Worm (Caenorhabditis elegans): ENCODE results near the gene cng-1.
A peak's percentile ranks its signal among the peaks of the same experiment; 100 is the strongest.

cng-1 gene

DNA sequence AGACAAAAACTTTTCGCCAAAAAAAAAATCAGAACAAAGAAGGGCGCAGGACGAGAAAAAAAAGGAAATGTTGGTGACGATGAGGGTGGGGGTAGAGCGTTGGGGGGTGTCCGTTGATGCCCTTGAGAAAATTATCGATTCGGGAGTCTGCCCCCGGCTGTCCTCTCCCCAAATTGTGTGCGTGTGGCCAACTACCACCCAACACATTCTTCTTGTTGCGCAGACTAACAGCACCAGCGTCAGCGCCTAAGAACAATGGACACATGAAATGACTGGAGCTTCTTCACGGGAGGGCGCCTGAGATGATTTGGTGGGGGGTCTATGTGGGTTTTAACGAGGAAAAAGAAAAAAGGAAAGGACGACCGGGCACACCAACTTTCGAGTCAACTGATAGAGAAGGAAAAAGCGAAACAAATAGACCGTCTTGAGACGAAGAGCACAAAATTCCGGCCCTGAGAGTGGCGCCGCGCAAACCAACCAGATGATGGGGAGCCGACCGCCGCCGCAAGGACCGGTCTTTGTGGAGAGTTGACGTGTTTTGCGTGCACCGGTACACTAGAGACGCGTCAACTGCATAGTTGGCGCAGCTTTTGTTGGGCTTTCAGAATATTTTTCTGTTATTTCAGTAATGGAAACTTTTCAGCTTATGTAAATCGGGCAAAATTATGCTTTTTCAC, 33.9 kb upstream of the cng-1 start, which contains the start of gene C25D7.9 (continued):
- TF ChIP-seq unc-30 (tag; optimal IDR thresholded peaks at IDR 0.05) (no peak), pax-3 (tag; optimal IDR thresholded peaks at IDR 0.05) (peak; percentile 9), ets-5 (GFP tag; IDR thresholded peaks at IDR 0.05) (no peak), nhr-90 (tag; optimal IDR thresholded peaks at IDR 0.05; ENCODE audit: poor library complexity) (no peak), nhr-85 (tag) (peak; percentile 70), lir-3 (tag; optimal IDR thresholded peaks at IDR 0.05; ENCODE audit: poor library complexity) (no peak), dsc-1 (tag; optimal IDR thresholded peaks at IDR 0.05) (peak; percentile 2), lin-14 (GFP tag; optimal IDR thresholded peaks at IDR 0.05) (peak; percentile 55), fkh-4 (tag; optimal IDR thresholded peaks at IDR 0.05; ENCODE audit: borderline replicate concordance) (no peak), nhr-237 (tag; optimal IDR thresholded peaks at IDR 0.05) (no peak), tlp-1 (tag; optimal IDR thresholded peaks at IDR 0.05) (no peak), elt-3 (tag; optimal IDR thresholded peaks at IDR 0.05) (no peak), elt-2 (tag; optimal IDR thresholded peaks at IDR 0.05) (no peak), unc-62 (GFP tag; optimal IDR thresholded peaks at IDR 0.05) (no peak), nhr-77 (tag; optimal IDR thresholded peaks at IDR 0.05) (no peak), zip-4 (GFP tag; optimal IDR thresholded peaks at IDR 0.05) (no peak), ztf-4 (tag; optimal IDR thresholded peaks at IDR 0.05) (no peak), sox-4 (tag; optimal IDR thresholded peaks at IDR 0.05) (no peak), egl-13 (tag; optimal IDR thresholded peaks at IDR 0.05) (no peak), grh-1 (GFP tag; IDR thresholded peaks at IDR 0.05) (peak; percentile 51), zag-1 (tag; optimal IDR thresholded peaks at IDR 0.05) (no peak), fkh-8 (tag; optimal IDR thresholded peaks at IDR 0.05) (peak; percentile 35), sup-37 (GFP tag; optimal IDR thresholded peaks at IDR 0.05) (no peak), efl-1 (optimal IDR thresholded peaks at IDR 0.05) (peak; percentile 34 to 53), efl-1 (GFP tag; optimal IDR thresholded peaks at IDR 0.05 in 1 of 2) (peak; percentile 37 to 89), efl-3 (GFP tag; optimal IDR thresholded peaks at IDR 0.05) (no peak), C34B4.2 (tag; optimal IDR thresholded peaks at IDR 0.05) (no peak), isw-1 (GFP tag; IDR thresholded peaks at IDR 0.05) (0 out of 2 replicates have a peak, but pooled peaks have one; percentile 2), nhr-28 (tag; optimal IDR thresholded peaks at IDR 0.05) (no peak), ztf-11 (tag; optimal IDR thresholded peaks at IDR 0.05) (no peak), hlh-17 (GFP tag; optimal IDR thresholded peaks at IDR 0.05; ENCODE audit: borderline replicate concordance) (no peak), dpl-1 (GFP tag; optimal IDR thresholded peaks at IDR 0.05) (peak; percentile 17 to 52 (median 45)), fos-1 (tag; optimal IDR thresholded peaks at IDR 0.05) (no peak), lin-39 (tag; optimal IDR thresholded peaks at IDR 0.05) (no peak), blmp-1 (tag; optimal IDR thresholded peaks at IDR 0.05) (no peak), lsy-2 (tag; optimal IDR thresholded peaks at IDR 0.05) (peak; percentile 31 to 62), lin-35 (GFP tag; optimal IDR thresholded peaks at IDR 0.05) (peak; percentile 47 to 53), tbx-2 (tag; optimal IDR thresholded peaks at IDR 0.05) (peak; percentile 15), nhr-47 (tag; optimal IDR thresholded peaks at IDR 0.05) (no peak), nhr-84 (tag; optimal IDR thresholded peaks at IDR 0.05) (no peak), irx-1 (tag; optimal IDR thresholded peaks at IDR 0.05) (no peak), fkh-10 (GFP tag; optimal IDR thresholded peaks at IDR 0.05) (no peak), alr-1 (tag; optimal IDR thresholded peaks at IDR 0.05; ENCODE audit: borderline replicate concordance) (no peak), nhr-71 (tag; optimal IDR thresholded peaks at IDR 0.05) (peak; percentile 48), ceh-90 (tag; optimal IDR thresholded peaks at IDR 0.05) (no peak), lin-13 (GFP tag; optimal IDR thresholded peaks at IDR 0.05) (peak; percentile 32), ces-1 (GFP tag; optimal IDR thresholded peaks at IDR 0.05) (no peak), sptf-1 (tag; optimal IDR thresholded peaks at IDR 0.05) (no peak), unc-86 (tag; optimal IDR thresholded peaks at IDR 0.05) (peak; percentile 4), aly-2 (tag; optimal IDR thresholded peaks at IDR 0.05) (no peak), nhr-12 (tag; optimal IDR thresholded peaks at IDR 0.05) (no peak), skn-1 (tag; optimal IDR thresholded peaks at IDR 0.05) (peak; percentile 17)
